Worm (Caenorhabditis elegans) whole organism, L2 larva: ENCODE data around the gene oac-3.
A peak's percentile ranks its signal among the peaks of the same experiment; 100 is the strongest.

Experiments used
- C34F6.9 ChIP-seq: fragments of 150-350 bp; optimal IDR thresholded peaks from 2 replicates; lab custom pipeline; 2014; ENCODE audit warnings: missing biosample characterization, missing genetic modification characterization
- F13H6.1 ChIP-seq: sonication (generic microtip); optimal IDR thresholded peaks from 2 replicates; lab custom pipeline; 2016; ENCODE audit warnings: missing genetic modification characterization, missing compliant biosample characterization
- Y55F3AM.14 ChIP-seq: fragments of 200-800 bp; sonication (Bioruptor generic); optimal IDR thresholded peaks from 2 replicates; lab custom pipeline; 2018; ENCODE audit warnings: mild to moderate bottlenecking, missing genetic modification characterization, missing compliant biosample characterization
- aly-2 ChIP-seq: fragments of 150-350 bp; optimal IDR thresholded peaks from 2 replicates; lab custom pipeline; 2014; ENCODE audit warnings: missing biosample characterization, missing genetic modification characterization
- ama-1 ChIP-seq: fragments of 150-350 bp; optimal IDR thresholded peaks from 2 replicates; lab custom pipeline; 2018; ENCODE audit warnings: inconsistent platforms
- blmp-1 ChIP-seq: sonication (generic microtip); optimal IDR thresholded peaks from 2 replicates; lab custom pipeline; 2017; ENCODE audit warnings: missing genetic modification characterization, mild to moderate bottlenecking, missing compliant biosample characterization, antibody characterized with exemption, moderate library complexity; ENCODE audit not compliant: insufficient read depth
- ceh-16 ChIP-seq: fragments of 150-350 bp; optimal IDR thresholded peaks from 2 replicates; lab custom pipeline; 2014; ENCODE audit warnings: missing biosample characterization, missing genetic modification characterization
- crh-2 ChIP-seq: sonication (generic microtip); optimal IDR thresholded peaks from 2 replicates; lab custom pipeline; 2017; ENCODE audit warnings: missing biosample characterization, missing genetic modification characterization
- dmd-4 ChIP-seq: sonication (generic microtip); optimal IDR thresholded peaks from 2 replicates; lab custom pipeline; 2017; ENCODE audit warnings: missing biosample characterization, missing genetic modification characterization
- egl-27 ChIP-seq: sonication (generic microtip); optimal IDR thresholded peaks from 3 replicates; lab custom pipeline; 2017; ENCODE audit warnings: missing biosample characterization, missing genetic modification reagents, missing genetic modification characterization
- elt-1 ChIP-seq: fragments of 150-350 bp; optimal IDR thresholded peaks from 2 replicates; lab custom pipeline; 2014; ENCODE audit warnings: missing biosample characterization, missing genetic modification characterization
- fos-1 ChIP-seq: fragments of 150-350 bp; optimal IDR thresholded peaks from 2 replicates; lab custom pipeline; 2014; ENCODE audit warnings: missing biosample characterization, missing genetic modification characterization
- gmeb-1 ChIP-seq: fragments of 150-350 bp; optimal IDR thresholded peaks from 2 replicates; lab custom pipeline; 2014; ENCODE audit warnings: missing biosample characterization, missing genetic modification characterization
- lin-13 ChIP-seq: fragments of 150-350 bp; optimal IDR thresholded peaks from 2 replicates; lab custom pipeline; 2014; ENCODE audit warnings: missing biosample characterization, missing genetic modification reagents, missing genetic modification characterization
- lsy-2 ChIP-seq, 2 experiments: fragments of 150-350 bp in 1 of 2; sonication (generic microtip) in 1 of 2; optimal IDR thresholded peaks; 2 replicates each; lab custom pipeline; 2014 to 2017; ENCODE audit warnings: missing biosample characterization in 2 of 2, missing genetic modification characterization in 2 of 2
- mab-5 ChIP-seq: fragments of 150-350 bp; optimal IDR thresholded peaks from 2 replicates; lab custom pipeline; 2014; ENCODE audit warnings: missing biosample characterization, missing genetic modification characterization
- mdl-1 ChIP-seq, 2 experiments: fragments of 150-350 bp in 1 of 2; sonication (generic microtip) in 1 of 2; optimal IDR thresholded peaks; 2 replicates each; lab custom pipeline; 2017; ENCODE audit warnings: missing biosample characterization in 2 of 2, missing genetic modification characterization in 2 of 2
- nhr-10 ChIP-seq: sonication (generic microtip); optimal IDR thresholded peaks from 2 replicates; lab custom pipeline; 2017; ENCODE audit warnings: missing biosample characterization, missing genetic modification characterization
- nhr-12 ChIP-seq: fragments of 150-350 bp; optimal IDR thresholded peaks from 2 replicates; lab custom pipeline; 2014; ENCODE audit warnings: missing biosample characterization, missing genetic modification characterization
- nhr-129 ChIP-seq: fragments of 150-350 bp; optimal IDR thresholded peaks from 2 replicates; lab custom pipeline; 2014; ENCODE audit warnings: missing biosample characterization, missing genetic modification characterization
- nhr-21 ChIP-seq: fragments of 150-350 bp; optimal IDR thresholded peaks from 2 replicates; lab custom pipeline; 2014; ENCODE audit warnings: missing biosample characterization, missing genetic modification characterization
- nhr-23 ChIP-seq: fragments of 150-350 bp; optimal IDR thresholded peaks from 2 replicates; lab custom pipeline; 2014; ENCODE audit warnings: missing biosample characterization, missing genetic modification reagents, missing genetic modification characterization
- nhr-237 ChIP-seq: fragments of 150-350 bp; optimal IDR thresholded peaks from 2 replicates; lab custom pipeline; 2014; ENCODE audit warnings: missing biosample characterization, missing genetic modification characterization
- nhr-25 ChIP-seq: fragments of 150-350 bp; sonication (generic microtip); optimal IDR thresholded peaks from 3 replicates; lab custom pipeline; 2014; ENCODE audit warnings: missing biosample characterization, missing genetic modification characterization
- nhr-77 ChIP-seq: fragments of 150-350 bp; optimal IDR thresholded peaks from 2 replicates; lab custom pipeline; 2014; ENCODE audit warnings: missing biosample characterization, missing genetic modification characterization
- peb-1 ChIP-seq: fragments of 150-350 bp; optimal IDR thresholded peaks from 2 replicates; lab custom pipeline; 2014; ENCODE audit warnings: missing biosample characterization, missing genetic modification characterization
- sem-4 ChIP-seq: fragments of 150-350 bp; optimal IDR thresholded peaks from 2 replicates; lab custom pipeline; 2014; ENCODE audit warnings: missing biosample characterization, missing genetic modification reagents, missing genetic modification characterization
- skn-1 ChIP-seq: sonication (generic microtip); optimal IDR thresholded peaks from 2 replicates; lab custom pipeline; 2017; ENCODE audit warnings: missing biosample characterization, missing genetic modification characterization
- sma-3 ChIP-seq: sonication (generic microtip); optimal IDR thresholded peaks from 2 replicates; lab custom pipeline; 2016; ENCODE audit warnings: missing genetic modification reagents, missing genetic modification characterization, missing compliant biosample characterization
- sma-9 ChIP-seq, 2 experiments: fragments of 150-350 bp in 1 of 2; sonication (generic microtip) in 1 of 2; optimal IDR thresholded peaks; 2 replicates each; lab custom pipeline; 2014 to 2016; ENCODE audit warnings: missing genetic modification characterization in 2 of 2, mild to moderate bottlenecking in 1 of 2, missing biosample characterization in 1 of 2, missing compliant biosample characterization in 1 of 2, missing genetic modification reagents in 1 of 2, moderate library complexity in 1 of 2
- snpc-4 ChIP-seq: fragments of 150-350 bp; optimal IDR thresholded peaks from 2 replicates; lab custom pipeline; 2014; ENCODE audit warnings: missing biosample characterization, missing genetic modification characterization
- unc-39 ChIP-seq: fragments of 150-350 bp; optimal IDR thresholded peaks from 2 replicates; lab custom pipeline; 2014; ENCODE audit warnings: missing biosample characterization, missing genetic modification characterization
- unc-55 ChIP-seq: fragments of 150-350 bp; sonication (generic microtip); optimal IDR thresholded peaks from 3 replicates; lab custom pipeline; 2014; ENCODE audit warnings: missing biosample characterization, missing genetic modification reagents, missing genetic modification characterization
- unc-62 ChIP-seq: fragments of 150-350 bp; optimal IDR thresholded peaks from 2 replicates; lab custom pipeline; 2014; ENCODE audit warnings: missing biosample characterization, missing genetic modification reagents, missing genetic modification characterization
- zag-1 ChIP-seq: fragments of 150-350 bp; optimal IDR thresholded peaks from 2 replicates; lab custom pipeline; 2014; ENCODE audit warnings: missing biosample characterization, missing genetic modification characterization
- ztf-11 ChIP-seq: sonication (generic microtip); optimal IDR thresholded peaks from 2 replicates; lab custom pipeline; 2017; ENCODE audit warnings: missing biosample characterization, missing genetic modification characterization
- ztf-4 ChIP-seq: fragments of 150-350 bp; optimal IDR thresholded peaks from 2 replicates; lab custom pipeline; 2014; ENCODE audit warnings: missing biosample characterization, missing genetic modification characterization

The oac-3 gene

DNA sequence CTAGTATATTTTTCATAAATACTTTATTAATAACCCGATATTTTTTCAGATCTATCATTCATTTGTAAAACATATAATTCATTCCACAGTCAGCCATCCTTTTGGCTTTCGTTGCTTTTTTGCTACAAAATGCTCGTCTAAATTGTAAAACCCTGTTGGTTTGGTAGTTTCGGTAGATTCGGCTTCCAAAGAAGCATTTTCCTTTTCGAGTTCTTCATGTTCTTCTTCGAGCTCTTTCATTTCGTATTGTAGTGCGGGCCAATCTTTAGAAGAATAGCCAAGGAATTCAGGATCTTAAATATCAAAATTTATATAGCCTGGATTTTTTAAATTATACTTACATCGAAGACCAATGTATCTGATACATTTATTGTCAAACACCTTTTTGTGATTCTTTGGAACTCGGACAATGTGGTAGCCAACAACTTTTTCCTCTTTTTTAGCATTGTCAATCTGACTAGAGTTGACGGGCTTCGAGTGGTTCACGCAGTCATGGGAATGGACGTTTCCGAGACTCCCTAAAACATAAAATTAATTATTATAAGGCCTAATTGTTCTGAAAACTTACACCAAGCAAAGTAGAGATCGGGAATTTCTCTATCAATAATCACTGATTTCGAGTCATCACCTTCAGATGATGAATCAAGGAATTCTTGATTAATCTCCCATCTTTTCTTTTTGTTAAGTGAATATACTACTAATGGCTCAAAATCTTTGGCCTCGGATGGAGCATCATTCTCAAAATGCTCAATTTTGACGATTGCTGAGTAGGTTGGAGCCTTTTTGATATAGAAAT lies 9.0 kb downstream of the oac-3 start:
- TF ChIP-seq nhr-12 (tag; lab: Kevin White, UChicago) (no peak), nhr-23 (tag; lab: Kevin White, UChicago) (no peak), Y55F3AM.14 (GFP tag; lab: Kevin White, UChicago) (peak; percentile 29), nhr-21 (tag; lab: Kevin White, UChicago) (no peak), ceh-16 (no peak), nhr-25 (tag; lab: Kevin White, UChicago) (no peak), ztf-4 (tag; lab: Kevin White, UChicago) (peak; percentile 66), unc-39 (no peak), sma-3 (no peak), gmeb-1 (tag; lab: Kevin White, UChicago) (no peak), aly-2 (tag; lab: Kevin White, UChicago) (no peak), C34F6.9 (tag; lab: Kevin White, UChicago) (no peak), ztf-11 (no peak), blmp-1 (tag; lab: Kevin White, UChicago) (no peak), dmd-4 (tag; lab: Kevin White, UChicago) (no peak), nhr-129 (tag; lab: Kevin White, UChicago) (no peak), lsy-2 (tag; optimal IDR thresholded peaks at IDR 0.05; lab: Kevin White, UChicago) (peak in 1 of 2 experiments; percentile 38), nhr-237 (no peak), sma-9 (GFP tag; optimal IDR thresholded peaks at IDR 0.05; lab: Kevin White, UChicago) (peak; percentile 8), sma-9 (tag; optimal IDR thresholded peaks at IDR 0.05; lab: Kevin White, UChicago) (no peak), ama-1 (lab: Kevin White, UChicago) (peak; percentile 92)

DNA sequence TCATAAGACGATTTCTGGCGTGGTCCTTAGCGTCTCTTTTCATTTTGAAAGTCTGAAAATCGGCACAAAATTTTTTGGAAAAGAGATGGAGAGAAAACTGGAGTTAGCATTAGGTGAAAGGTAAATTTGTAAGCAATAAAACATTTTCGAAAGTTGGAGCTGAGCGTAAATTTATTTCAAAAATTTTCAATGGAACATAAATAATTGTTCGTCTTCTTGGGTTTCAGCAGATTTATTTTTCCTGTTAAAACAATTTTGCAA lies 9.5 kb downstream of the oac-3 start, which contains the start of gene C06B3.6:
Gene C06B3.6, minus strand, starts transcription at position 52 of the 261 bp plus-strand sequence.
- no peak for TF ChIP-seq unc-62 (GFP tag; lab: Kevin White, UChicago)
- no peak for TF ChIP-seq F13H6.1 (tag; lab: Kevin White, UChicago)
- no peak for TF ChIP-seq zag-1 (tag; lab: Kevin White, UChicago)
- TF ChIP-seq mdl-1 (tag; optimal IDR thresholded peaks at IDR 0.05; lab: Kevin White, UChicago): no peak
- no peak for TF ChIP-seq elt-1 (tag; lab: Kevin White, UChicago)
- TF ChIP-seq nhr-129 (tag; lab: Kevin White, UChicago): no peak
- TF ChIP-seq ama-1 (lab: Kevin White, UChicago): no peak
- TF ChIP-seq peb-1 (tag; lab: Kevin White, UChicago): no peak
- no peak for TF ChIP-seq egl-27 (tag; lab: Kevin White, UChicago)
- no peak for TF ChIP-seq ztf-4 (tag; lab: Kevin White, UChicago)
- TF ChIP-seq, all 48 proteins: peak for 0

DNA sequence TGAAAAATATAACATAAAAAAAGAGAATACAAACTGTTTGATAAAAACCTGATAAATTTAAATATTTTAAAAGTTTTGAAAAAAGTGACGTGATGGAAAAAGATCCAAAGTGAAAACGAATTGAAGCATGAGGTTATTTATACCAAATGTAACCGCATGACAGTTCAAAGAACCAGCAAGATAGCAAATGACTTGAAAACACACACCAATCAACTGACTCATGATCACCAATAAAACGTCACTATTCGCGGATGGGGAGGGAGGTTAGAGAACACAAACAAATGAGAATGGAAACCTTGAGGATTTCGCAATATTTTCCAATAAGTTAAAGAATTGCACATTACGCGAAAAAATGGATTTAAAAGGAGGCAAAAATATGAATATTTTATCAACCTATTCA lies 10.1 kb downstream of the oac-3 start, which contains the start of gene C06B3.7:
Gene C06B3.7, plus strand, starts transcription at position 287 of the 400 bp plus-strand sequence.
- TF ChIP-seq unc-55 (GFP tag; lab: Kevin White, UChicago) (peak; percentile 73), skn-1 (tag; lab: Kevin White, UChicago) (peak; percentile 21), C34F6.9 (tag; lab: Kevin White, UChicago) (peak; percentile 91), sem-4 (tag; lab: Kevin White, UChicago) (peak; percentile 85), mab-5 (tag; lab: Kevin White, UChicago) (peak; percentile 24), ztf-4 (tag; lab: Kevin White, UChicago) (peak; percentile 75), nhr-12 (tag; lab: Kevin White, UChicago) (no peak), mdl-1 (tag; optimal IDR thresholded peaks at IDR 0.05; lab: Kevin White, UChicago) (peak in 1 of 2 experiments; percentile 74), egl-27 (tag; lab: Kevin White, UChicago) (peak; percentile 45), crh-2 (tag; lab: Kevin White, UChicago) (peak; percentile 95), lin-13 (GFP tag; lab: Kevin White, UChicago) (peak; percentile 47), ceh-16 (no peak), sma-3 (peak; percentile 88), nhr-25 (tag; lab: Kevin White, UChicago) (peak; percentile 93), lsy-2 (tag; optimal IDR thresholded peaks at IDR 0.05; lab: Kevin White, UChicago) (peak; percentile 15 to 89), blmp-1 (tag; lab: Kevin White, UChicago) (peak; percentile 55), nhr-77 (tag; lab: Kevin White, UChicago) (no peak), nhr-129 (tag; lab: Kevin White, UChicago) (peak; percentile 99), ama-1 (lab: Kevin White, UChicago) (peak; percentile 75), snpc-4 (tag; lab: Kevin White, UChicago) (peak; percentile 46), peb-1 (tag; lab: Kevin White, UChicago) (no peak), nhr-10 (tag; lab: Kevin White, UChicago) (no peak), nhr-21 (tag; lab: Kevin White, UChicago) (peak; percentile 93), F13H6.1 (tag; lab: Kevin White, UChicago) (peak; percentile 65), unc-39 (no peak), aly-2 (tag; lab: Kevin White, UChicago) (no peak), fos-1 (peak; percentile 77), gmeb-1 (tag; lab: Kevin White, UChicago) (peak; percentile 61), sma-9 (GFP tag; optimal IDR thresholded peaks at IDR 0.05; lab: Kevin White, UChicago) (peak; percentile 96), sma-9 (tag; optimal IDR thresholded peaks at IDR 0.05; lab: Kevin White, UChicago) (no peak)
